Worm (Caenorhabditis elegans): Measurements from ENCODE around the gene tag-30.
"Not testable (repeated sequence)": the region's sequence is repeated elsewhere in the genome, so short reads cannot be mapped to it uniquely, and the experiment has no call there.

tag-30 gene

ce11 chrIV:11838657-11839056, 16.3 kb downstream of the tag-30 start, which contains the start of gene fbxb-3:
fbxb-3 (plus strand) TSS chrIV:11838957.
- no peak for TF ChIP-seq atf-7 (tag; optimal IDR thresholded peaks at IDR 0.05)
- no peak for TF ChIP-seq T07F8.4 (tag; optimal IDR thresholded peaks at IDR 0.05)

ce11 chrIV:11833456-11833855, 21.5 kb downstream of the tag-30 start, which contains the start of gene M117.4:
M117.4 (minus strand) TSS chrIV:11833556.
- TF ChIP-seq K11D2.4 (GFP tag; IDR thresholded peaks at IDR 0.05) (no peak), tbp1 (GFP tag; optimal IDR thresholded peaks at IDR 0.05) (no peak), F33H1.4 (GFP tag; IDR thresholded peaks at IDR 0.05) (no peak), lin-40 (tag; optimal IDR thresholded peaks at IDR 0.05) (no peak), mcd-1 (GFP tag; IDR thresholded peaks at IDR 0.05) (no peak), lin-54 (GFP tag; optimal IDR thresholded peaks at IDR 0.05) (no peak), Y53F4B.3 (GFP tag; IDR thresholded peaks at IDR 0.05) (no peak), attf-3 (GFP tag; conservative IDR thresholded peaks at IDR 0.05) (no peak), rpc-1 (optimal IDR thresholded peaks at IDR 0.05) (no peak), rpc-1 (tag; optimal IDR thresholded peaks at IDR 0.05) (no peak), ztf-3 (GFP tag; optimal IDR thresholded peaks at IDR 0.05) (no peak), B0336.3 (GFP tag; IDR thresholded peaks at IDR 0.05) (no peak), hmg-20 (GFP tag; IDR thresholded peaks at IDR 0.05) (no peak), ets-4 (GFP tag; optimal IDR thresholded peaks at IDR 0.05) (no peak), madf-6 (GFP tag; IDR thresholded peaks at IDR 0.05) (no peak), xnd-1 (tag; optimal IDR thresholded peaks at IDR 0.05) (no peak), cebp-2 (GFP tag; IDR thresholded peaks at IDR 0.05) (no peak), nhr-179 (tag; optimal IDR thresholded peaks at IDR 0.05) (no peak), F39B2.1 (GFP tag; IDR thresholded peaks at IDR 0.05) (no peak), nhr-27 (tag; optimal IDR thresholded peaks at IDR 0.05) (no peak)

ce11 chrIV:11828012-11828411, 26.9 kb downstream of the tag-30 start, which contains the start of gene M117.6:
M117.6 (minus strand) TSS chrIV:11828112.
- not testable (repeated sequence) for TF ChIP-seq F52B5.7 (tag; optimal IDR thresholded peaks at IDR 0.05); ztf-28 (GFP tag; IDR thresholded peaks at IDR 0.05); lin-35 (GFP tag; optimal IDR thresholded peaks at IDR 0.05)

ce11 chrIV:11822454-11822853, 32.5 kb downstream of the tag-30 start:
- TF ChIP-seq tlf-1 (GFP tag; optimal IDR thresholded peaks at IDR 0.05), result peak; percentile 65
- peak; percentile 54; the same call in 1 of the 2 replicates for TF ChIP-seq dox-1 (GFP tag; IDR thresholded peaks at IDR 0.05)
- no peak for TF ChIP-seq zim-3 (tag; optimal IDR thresholded peaks at IDR 0.05)
- TF ChIP-seq hrde-1 (tag; optimal IDR thresholded peaks at IDR 0.05; ENCODE audit: borderline replicate concordance), result no peak
- no peak for TF ChIP-seq hlh-12 (tag; optimal IDR thresholded peaks at IDR 0.05)
- peak; percentile 51 for TF ChIP-seq hmg-1.2 (GFP tag; IDR thresholded peaks at IDR 0.05)
- peak; percentile 96 for TF ChIP-seq efl-1 (GFP tag; optimal IDR thresholded peaks at IDR 0.05)
- no peak for TF ChIP-seq ceh-27 (GFP tag; optimal IDR thresholded peaks at IDR 0.05)
- peak; percentile 8; the same call in 1 of the 2 replicates for TF ChIP-seq Y53G8AR.9 (GFP tag; conservative IDR thresholded peaks at IDR 0.05)
- TF ChIP-seq madf-6 (GFP tag; IDR thresholded peaks at IDR 0.05), result peak; percentile 98
- TF ChIP-seq snpc-1.3 (tag; optimal IDR thresholded peaks at IDR 0.05; ENCODE audit: insufficient read depth), result peak; percentile 26
- peak; percentile 94 for TF ChIP-seq dpl-1 (GFP tag; optimal IDR thresholded peaks at IDR 0.05)
- peak; percentile 50; the same call in 1 of the 2 replicates for TF ChIP-seq rcor-1 (GFP tag; IDR thresholded peaks at IDR 0.05)
- TF ChIP-seq ztf-28 (GFP tag; IDR thresholded peaks at IDR 0.05), result no peak; the same call in 1 of the 2 replicates
- peak; percentile 73 for TF ChIP-seq lsl-1 (GFP tag; optimal IDR thresholded peaks at IDR 0.05)
- peak in 2 of 3 experiments; percentile 42 to 61 for TF ChIP-seq lin-35 (GFP tag; optimal IDR thresholded peaks at IDR 0.05)
- no peak for TF ChIP-seq attf-5 (GFP tag; optimal IDR thresholded peaks at IDR 0.05)
- peak; percentile 36 for TF ChIP-seq unc-130 (GFP tag; optimal IDR thresholded peaks at IDR 0.05)
- no peak for TF ChIP-seq snpc-4 (GFP tag; optimal IDR thresholded peaks at IDR 0.05)
- TF ChIP-seq snpc-4 (tag; optimal IDR thresholded peaks at IDR 0.05), result peak in 2 of 4 experiments; percentile 19 to 28
- TF ChIP-seq lin-54 (GFP tag; optimal IDR thresholded peaks at IDR 0.05), result peak; percentile 81
- TF ChIP-seq xnd-1 (tag; optimal IDR thresholded peaks at IDR 0.05), result peak; percentile 88
- 0 out of 2 replicates have a peak, but pooled peaks have one; percentile 29 for TF ChIP-seq lir-1 (GFP tag; conservative IDR thresholded peaks at IDR 0.05)
- TF ChIP-seq F22D6.2 (tag; optimal IDR thresholded peaks at IDR 0.05), result no peak
- TF ChIP-seq F57C9.4 (tag; optimal IDR thresholded peaks at IDR 0.05), result no peak

All from whole organism, young adult.